Fruit fly (Drosophila melanogaster): Measurements from ENCODE around the gene CG10185.

CG10185 gene

dm6 chr3R:16080942-16081589 is 13.7 kb upstream of the CG10185 start, which contains the start of gene CG32855:
Gene CG32855 (minus strand): TSS chr3R:16080992.
- TF ChIP-seq CG17801 (GFP tag; optimal IDR thresholded peaks at IDR 0.05; ENCODE audit: partially characterized antibody): no peak

- TF ChIP-seq CG17801 (GFP tag; optimal IDR thresholded peaks at IDR 0.05; ENCODE audit: partially characterized antibody): no peak
Observed at dm6 chr3R:16078247-16078646, 10.9 kb upstream of the CG10185 start.

- no peak for TF ChIP-seq CG17801 (GFP tag; optimal IDR thresholded peaks at IDR 0.05; ENCODE audit: partially characterized antibody)
Observed at dm6 chr3R:16074122-16074521, 6.7 kb upstream of the CG10185 start.

- TF ChIP-seq CG17801 (GFP tag; optimal IDR thresholded peaks at IDR 0.05; ENCODE audit: partially characterized antibody): no peak
Observed at dm6 chr3R:16072581-16072908, 5.2 kb upstream of the CG10185 start.

dm6 chr3R:16071689-16072580 is 4.5 kb upstream of the CG10185 start:
- no peak for TF ChIP-seq CG17801 (GFP tag; optimal IDR thresholded peaks at IDR 0.05; ENCODE audit: partially characterized antibody)

- TF ChIP-seq CG17801 (GFP tag; optimal IDR thresholded peaks at IDR 0.05; ENCODE audit: partially characterized antibody): no peak
Observed at dm6 chr3R:16069266-16069665, 1.9 kb upstream of the CG10185 start.

- TF ChIP-seq CG17801 (GFP tag; optimal IDR thresholded peaks at IDR 0.05; ENCODE audit: partially characterized antibody): peak; percentile 53
Observed at dm6 chr3R:16051329-16051679, 16.1 kb downstream of the CG10185 start.

- TF ChIP-seq CG17801 (GFP tag; optimal IDR thresholded peaks at IDR 0.05; ENCODE audit: partially characterized antibody): no peak
Observed at dm6 chr3R:16050621-16051328, 16.6 kb downstream of the CG10185 start, which contains the start of gene msps. Gene msps (plus strand): TSS chr3R:16050801.

dm6 chr3R:16049369-16049768 is 18.0 kb downstream of the CG10185 start, which contains the start of the genes IKKbeta and CG5013:
Gene IKKbeta (minus strand): TSS chr3R:16049421.
Gene CG5013 (plus strand): TSS chr3R:16049670.
- peak; percentile 72 for TF ChIP-seq CG17801 (GFP tag; optimal IDR thresholded peaks at IDR 0.05; ENCODE audit: partially characterized antibody)

dm6 chr3R:16046030-16046429 is 21.4 kb downstream of the CG10185 start, which contains the start of gene Jhbp5:
Gene Jhbp5 (minus strand): TSS chr3R:16046130.
- TF ChIP-seq CG17801 (GFP tag; optimal IDR thresholded peaks at IDR 0.05; ENCODE audit: partially characterized antibody): no peak

- TF ChIP-seq CG17801 (GFP tag; optimal IDR thresholded peaks at IDR 0.05; ENCODE audit: partially characterized antibody): no peak
Observed at dm6 chr3R:16042900-16043548, 24.4 kb downstream of the CG10185 start, which contains the start of gene Jhbp4. Gene Jhbp4 (plus strand): TSS chr3R:16043498.

dm6 chr3R:16042137-16042899 is 25.1 kb downstream of the CG10185 start:
- TF ChIP-seq CG17801 (GFP tag; optimal IDR thresholded peaks at IDR 0.05; ENCODE audit: partially characterized antibody): no peak

dm6 chr3R:16040925-16041324 is 26.5 kb downstream of the CG10185 start:
- no peak for TF ChIP-seq CG17801 (GFP tag; optimal IDR thresholded peaks at IDR 0.05; ENCODE audit: partially characterized antibody)

- TF ChIP-seq CG17801 (GFP tag; optimal IDR thresholded peaks at IDR 0.05; ENCODE audit: partially characterized antibody): no peak
Observed at dm6 chr3R:16039557-16039956, 27.8 kb downstream of the CG10185 start.

All from ovary, adult (tissue).